Worm (Caenorhabditis elegans) whole organism, L1 larva: ENCODE results near the gene str-231.

Experiments
- C04F5.9 ChIP-seq: sonication (generic microtip); optimal IDR thresholded peaks from 2 replicates; lab custom pipeline; 2016; ENCODE audit warnings: missing genetic modification characterization, missing compliant biosample characterization
- C16A3.4 ChIP-seq: fragments of 150-350 bp; optimal IDR thresholded peaks from 2 replicates; lab custom pipeline; 2014; ENCODE audit warnings: missing biosample characterization, missing genetic modification characterization
- C34B4.2 ChIP-seq: sonication (generic microtip); optimal IDR thresholded peaks from 2 replicates; lab custom pipeline; 2017; ENCODE audit warnings: mild to moderate bottlenecking, missing genetic modification characterization, missing compliant biosample characterization
- alr-1 ChIP-seq: fragments of 200-800 bp; sonication (Bioruptor generic); optimal IDR thresholded peaks from 2 replicates; lab custom pipeline; 2018; ENCODE audit warnings: borderline replicate concordance, mild to moderate bottlenecking, missing genetic modification characterization, missing compliant biosample characterization
- ama-1 ChIP-seq: fragments of 150-350 bp; optimal IDR thresholded peaks from 2 replicates; lab custom pipeline; 2014
- blmp-1 ChIP-seq: fragments of 150-350 bp; optimal IDR thresholded peaks from 2 replicates; lab custom pipeline; 2014; ENCODE audit warnings: missing biosample characterization, missing genetic modification characterization
- ceh-63 ChIP-seq: fragments of 200-800 bp; sonication (Bioruptor generic); optimal IDR thresholded peaks from 2 replicates; lab custom pipeline; 2018; ENCODE audit warnings: mild to moderate bottlenecking, missing genetic modification characterization, missing compliant biosample characterization
- ceh-82 ChIP-seq, 3 experiments: fragments of 150-350 bp in 1 of 3; sonication (generic microtip) in 2 of 3; optimal IDR thresholded peaks; 2 replicates each; lab custom pipeline; 2014 to 2017; ENCODE audit warnings: missing biosample characterization in 3 of 3, missing genetic modification characterization in 3 of 3
- ceh-90 ChIP-seq: sonication (generic microtip); optimal IDR thresholded peaks from 2 replicates; lab custom pipeline; 2016; ENCODE audit warnings: missing genetic modification characterization, missing compliant biosample characterization
- dpl-1 ChIP-seq, 3 experiments: fragments of 150-350 bp in 2 of 3; sonication (generic microtip) in 1 of 3; optimal IDR thresholded peaks; 2 replicates each; lab custom pipeline; 2014 to 2017; ENCODE audit warnings: missing biosample characterization in 3 of 3, missing genetic modification characterization in 3 of 3, missing genetic modification reagents in 3 of 3
- efl-1 ChIP-seq, 4 experiments: fragments of 150-350 bp; optimal IDR thresholded peaks in 3 of 4; peaks in 1 of 4; 1 replicate in 1 of 4; 2 replicates in 3 of 4; lab custom pipeline; 2014; ENCODE audit warnings: missing biosample characterization in 2 of 4, missing genetic modification characterization in 2 of 4, missing genetic modification reagents in 2 of 4
- efl-3 ChIP-seq: fragments of 200-800 bp; sonication (Bioruptor generic); optimal IDR thresholded peaks from 2 replicates; lab custom pipeline; 2018; ENCODE audit warnings: mild to moderate bottlenecking, missing genetic modification characterization, missing compliant biosample characterization
- egl-13 ChIP-seq: sonication (generic microtip); optimal IDR thresholded peaks from 2 replicates; lab custom pipeline; 2016; ENCODE audit warnings: missing genotype, missing genetic modification reagents, missing genetic modification characterization, missing compliant biosample characterization
- elt-2 ChIP-seq: sonication (generic microtip); optimal IDR thresholded peaks from 2 replicates; lab custom pipeline; 2016; ENCODE audit warnings: missing genetic modification characterization, mild to moderate bottlenecking, inconsistent platforms, missing compliant biosample characterization, missing genetic modification reagents
- ets-5 ChIP-seq: fragments of 200-800 bp; sonication (Bioruptor generic); IDR thresholded peaks from 2 replicates; pipeline ENCODE4 v1.3.6; 2022; ENCODE audit warnings: missing genetic modification characterization, missing compliant biosample characterization
- fkh-8 ChIP-seq: sonication (generic microtip); optimal IDR thresholded peaks from 2 replicates; lab custom pipeline; 2016; ENCODE audit warnings: mild to moderate bottlenecking, missing genetic modification characterization, missing compliant biosample characterization
- fos-1 ChIP-seq: fragments of 150-350 bp; optimal IDR thresholded peaks from 2 replicates; lab custom pipeline; 2014; ENCODE audit warnings: missing biosample characterization, missing genetic modification characterization
- grh-1 ChIP-seq: fragments of 200-800 bp; sonication (Bioruptor generic); IDR thresholded peaks from 2 replicates; pipeline ENCODE4 v1.3.6; 2022; ENCODE audit warnings: missing genetic modification reagents, missing genetic modification characterization, missing compliant biosample characterization
- hpl-2 ChIP-seq: fragments of 150-350 bp; optimal IDR thresholded peaks from 2 replicates; lab custom pipeline; 2014; ENCODE audit warnings: missing biosample characterization, missing genetic modification reagents, missing genetic modification characterization
- isw-1 ChIP-seq: fragments of 200-800 bp; sonication (Bioruptor generic); IDR thresholded peaks from 2 replicates; pipeline ENCODE4 v1.3.6; 2022; ENCODE audit warnings: missing genetic modification characterization, missing compliant biosample characterization
- jun-1 ChIP-seq: fragments of 150-350 bp; optimal IDR thresholded peaks from 2 replicates; lab custom pipeline; 2014; ENCODE audit warnings: missing biosample characterization, missing genetic modification reagents, missing genetic modification characterization
- lin-13 ChIP-seq: fragments of 150-350 bp; optimal IDR thresholded peaks from 2 replicates; lab custom pipeline; 2014; ENCODE audit warnings: missing biosample characterization, missing genetic modification reagents, missing genetic modification characterization
- lin-14 ChIP-seq: fragments of 200-800 bp; sonication (Bioruptor generic); optimal IDR thresholded peaks from 2 replicates; lab custom pipeline; 2018; ENCODE audit warnings: mild to moderate bottlenecking, missing genetic modification characterization, moderate library complexity, missing compliant biosample characterization
- lin-15B ChIP-seq: fragments of 150-350 bp; sonication (generic microtip); optimal IDR thresholded peaks from 3 replicates; lab custom pipeline; 2014; ENCODE audit warnings: missing biosample characterization, missing genetic modification characterization
- lin-39 ChIP-seq: fragments of 150-350 bp; optimal IDR thresholded peaks from 2 replicates; lab custom pipeline; 2014; ENCODE audit warnings: missing biosample characterization, missing genetic modification reagents, missing genetic modification characterization
- lir-3 ChIP-seq: sonication (generic microtip); optimal IDR thresholded peaks from 2 replicates; lab custom pipeline; 2016; ENCODE audit warnings: mild to moderate bottlenecking, missing genetic modification characterization, moderate library complexity, missing compliant biosample characterization; ENCODE audit not compliant: poor library complexity
- lsy-2 ChIP-seq, 2 experiments: fragments of 150-350 bp; optimal IDR thresholded peaks; 2 replicates each; lab custom pipeline; 2014; ENCODE audit warnings: missing biosample characterization in 2 of 2, missing genetic modification characterization in 2 of 2
- mab-9 ChIP-seq: fragments of 200-800 bp; sonication (Bioruptor generic); IDR thresholded peaks from 2 replicates; pipeline ENCODE4 v1.3.6; 2022; ENCODE audit warnings: missing genetic modification reagents, missing genetic modification characterization, missing compliant biosample characterization
- mdl-1 ChIP-seq, 2 experiments: fragments of 150-350 bp; optimal IDR thresholded peaks; 2 replicates each; lab custom pipeline; 2014 to 2017; ENCODE audit warnings: missing biosample characterization in 2 of 2, missing genetic modification characterization in 2 of 2, inconsistent platforms in 1 of 2
- mep-1 ChIP-seq: fragments of 150-350 bp; optimal IDR thresholded peaks from 2 replicates; lab custom pipeline; 2014; ENCODE audit warnings: missing biosample characterization, missing genetic modification characterization
- nhr-11 ChIP-seq: fragments of 150-350 bp; optimal IDR thresholded peaks from 2 replicates; lab custom pipeline; 2014; ENCODE audit warnings: missing biosample characterization, missing genetic modification characterization
- nhr-12 ChIP-seq: sonication (generic microtip); optimal IDR thresholded peaks from 2 replicates; lab custom pipeline; 2017; ENCODE audit warnings: missing biosample characterization, missing genetic modification characterization
- nhr-19 ChIP-seq: fragments of 200-800 bp; sonication (Bioruptor generic); conservative IDR thresholded peaks from 2 replicates; pipeline ENCODE4 v1.3.6; 2022; ENCODE audit warnings: missing genetic modification characterization, missing compliant biosample characterization
- nhr-20 ChIP-seq: sonication (generic microtip); optimal IDR thresholded peaks from 2 replicates; lab custom pipeline; 2016; ENCODE audit warnings: mild to moderate bottlenecking, missing genetic modification characterization, missing compliant biosample characterization
- nhr-47 ChIP-seq: sonication (generic microtip); optimal IDR thresholded peaks from 2 replicates; lab custom pipeline; 2016; ENCODE audit warnings: mild to moderate bottlenecking, missing genetic modification characterization, moderate library complexity, missing compliant biosample characterization
- nhr-76 ChIP-seq: sonication (generic microtip); optimal IDR thresholded peaks from 2 replicates; lab custom pipeline; 2017; ENCODE audit warnings: missing biosample characterization, missing genetic modification characterization
- nhr-90 ChIP-seq: sonication (generic microtip); optimal IDR thresholded peaks from 2 replicates; lab custom pipeline; 2016; ENCODE audit warnings: mild to moderate bottlenecking, missing genetic modification characterization, missing compliant biosample characterization; ENCODE audit not compliant: poor library complexity
- pax-3 ChIP-seq: fragments of 200-800 bp; sonication (Bioruptor generic); optimal IDR thresholded peaks from 2 replicates; lab custom pipeline; 2018; ENCODE audit warnings: mild to moderate bottlenecking, missing genetic modification characterization, moderate library complexity, missing compliant biosample characterization
- pqm-1 ChIP-seq: sonication (generic microtip); optimal IDR thresholded peaks from 3 replicates; lab custom pipeline; 2017; ENCODE audit warnings: missing biosample characterization, missing genetic modification characterization
- skn-1 ChIP-seq: fragments of 150-350 bp; optimal IDR thresholded peaks from 2 replicates; lab custom pipeline; 2014; ENCODE audit warnings: missing biosample characterization, missing genetic modification characterization
- snpc-4 ChIP-seq: fragments of 150-350 bp; optimal IDR thresholded peaks from 2 replicates; lab custom pipeline; 2014; ENCODE audit warnings: missing biosample characterization, missing genetic modification characterization
- snu-23 ChIP-seq: sonication (generic microtip); optimal IDR thresholded peaks from 2 replicates; lab custom pipeline; 2016; ENCODE audit warnings: missing genetic modification characterization, missing compliant biosample characterization
- sox-4 ChIP-seq: sonication (generic microtip); optimal IDR thresholded peaks from 2 replicates; lab custom pipeline; 2016; ENCODE audit warnings: missing genetic modification characterization, missing compliant biosample characterization
- sup-37 ChIP-seq: fragments of 200-800 bp; sonication (Bioruptor generic); optimal IDR thresholded peaks from 2 replicates; lab custom pipeline; 2018; ENCODE audit warnings: mild to moderate bottlenecking, missing genetic modification characterization, missing compliant biosample characterization
- swsn-7 ChIP-seq: sonication (generic microtip); optimal IDR thresholded peaks from 2 replicates; lab custom pipeline; 2016; ENCODE audit warnings: missing genetic modification characterization, missing compliant biosample characterization
- tlp-1 ChIP-seq: fragments of 150-350 bp; optimal IDR thresholded peaks from 2 replicates; lab custom pipeline; 2014; ENCODE audit warnings: missing biosample characterization, missing genetic modification characterization
- unc-130 ChIP-seq: fragments of 150-350 bp; optimal IDR thresholded peaks from 2 replicates; lab custom pipeline; 2017; ENCODE audit warnings: missing biosample characterization, missing genetic modification characterization, inconsistent platforms
- unc-30 ChIP-seq: sonication (generic microtip); optimal IDR thresholded peaks from 2 replicates; lab custom pipeline; 2017; ENCODE audit warnings: missing biosample characterization, missing genetic modification characterization
- unc-86 ChIP-seq: sonication (generic microtip); optimal IDR thresholded peaks from 2 replicates; lab custom pipeline; 2016; ENCODE audit warnings: missing genetic modification characterization, missing compliant biosample characterization
- unc-98 ChIP-seq: fragments of 200-800 bp; sonication (Bioruptor generic); IDR thresholded peaks from 2 replicates; pipeline ENCODE4 v1.3.6; 2022; ENCODE audit warnings: missing genetic modification characterization, missing compliant biosample characterization
- vab-15 ChIP-seq: sonication (generic microtip); optimal IDR thresholded peaks from 2 replicates; lab custom pipeline; 2017; ENCODE audit warnings: missing genotype, mild to moderate bottlenecking, missing genetic modification characterization, missing compliant biosample characterization
- xbp-1 ChIP-seq: sonication (generic microtip); optimal IDR thresholded peaks from 2 replicates; lab custom pipeline; 2016; ENCODE audit warnings: missing genetic modification characterization, missing compliant biosample characterization
- ztf-11 ChIP-seq, 2 experiments: sonication (generic microtip); optimal IDR thresholded peaks; 2 replicates each; lab custom pipeline; 2016 to 2017; ENCODE audit warnings: missing genetic modification characterization in 2 of 2, missing biosample characterization in 1 of 2, missing compliant biosample characterization in 1 of 2

str-231 gene

ce11 chrV:16000433-16000832, 7.0 kb downstream of the str-231 start, which contains the start of gene nhr-50:
nhr-50 (minus strand) TSS chrV:16000631.
- TF ChIP-seq mep-1 (tag; lab: Kevin White, UChicago) (peak; percentile 25), sup-37 (no peak), hpl-2 (GFP tag; lab: Kevin White, UChicago) (no peak), lin-15B (tag; lab: Kevin White, UChicago) (no peak), lin-14 (peak; percentile 84), C34B4.2 (tag; lab: Kevin White, UChicago) (no peak), skn-1 (peak; percentile 69), nhr-90 (tag; lab: Kevin White, UChicago) (peak; percentile 36), tlp-1 (tag; lab: Kevin White, UChicago) (no peak), lin-13 (GFP tag; lab: Kevin White, UChicago) (no peak), jun-1 (peak; percentile 93), C04F5.9 (no peak), unc-86 (tag; lab: Kevin White, UChicago) (no peak), xbp-1 (tag; lab: Kevin White, UChicago) (peak; percentile 17), efl-3 (GFP tag; lab: Kevin White, UChicago) (no peak), nhr-20 (tag; lab: Kevin White, UChicago) (peak; percentile 70), nhr-12 (no peak), fkh-8 (tag; lab: Kevin White, UChicago) (peak; percentile 88), vab-15 (tag; lab: Kevin White, UChicago) (no peak), elt-2 (peak; percentile 83), efl-1 (optimal IDR thresholded peaks at IDR 0.05; lab: Kevin White, UChicago) (peak; percentile 28 to 36), efl-1 (GFP tag; optimal IDR thresholded peaks at IDR 0.05 in 1 of 2; lab: Kevin White, UChicago) (peak; percentile 15 to 95), unc-30 (tag; lab: Kevin White, UChicago) (no peak), ets-5 (GFP tag; lab: Robert Waterston, UW) (no peak), ceh-82 (tag; optimal IDR thresholded peaks at IDR 0.05; lab: Kevin White, UChicago) (peak in 2 of 3 experiments; percentile 16 to 49), nhr-11 (tag; lab: Kevin White, UChicago) (no peak), ztf-11 (tag; optimal IDR thresholded peaks at IDR 0.05; lab: Kevin White, UChicago) (no peak), nhr-47 (tag; lab: Kevin White, UChicago) (peak; percentile 61), egl-13 (tag; lab: Kevin White, UChicago) (no peak), sox-4 (peak; percentile 7), nhr-76 (tag; lab: Kevin White, UChicago) (no peak), ceh-63 (GFP tag; lab: Kevin White, UChicago) (no peak), snu-23 (GFP tag; lab: Kevin White, UChicago) (peak; percentile 46), unc-130 (no peak), snpc-4 (tag; lab: Kevin White, UChicago) (peak; percentile 5), dpl-1 (GFP tag; optimal IDR thresholded peaks at IDR 0.05; lab: Kevin White, UChicago) (peak in 1 of 3 experiments; percentile 30), pqm-1 (tag; lab: Kevin White, UChicago) (no peak), lin-39 (tag; lab: Kevin White, UChicago) (no peak), lsy-2 (tag; optimal IDR thresholded peaks at IDR 0.05; lab: Kevin White, UChicago) (peak; percentile 2 to 43), fos-1 (tag; lab: Kevin White, UChicago) (peak; percentile 91), alr-1 (no peak), pax-3 (peak; percentile 36), mdl-1 (tag; optimal IDR thresholded peaks at IDR 0.05; lab: Kevin White, UChicago) (peak in 1 of 2 experiments; percentile 53), isw-1 (GFP tag; lab: Robert Waterston, UW) (no peak; the same call in 1 of the 2 replicates), lir-3 (tag; lab: Kevin White, UChicago) (no peak), mab-9 (GFP tag; lab: Robert Waterston, UW) (no peak), ceh-90 (tag; lab: Kevin White, UChicago) (no peak), grh-1 (GFP tag; lab: Robert Waterston, UW) (no peak), unc-98 (GFP tag; lab: Robert Waterston, UW) (no peak), nhr-19 (GFP tag; lab: Robert Waterston, UW) (no peak; the same call in 1 of the 2 replicates), C16A3.4 (tag; lab: Kevin White, UChicago) (no peak), swsn-7 (peak; percentile 36), blmp-1 (tag; lab: Kevin White, UChicago) (peak; percentile 88), ama-1 (lab: Kevin White, UChicago) (no peak)
